Worm (Caenorhabditis elegans): ENCODE measurements around the gene Y69H2.10.

DNA sequence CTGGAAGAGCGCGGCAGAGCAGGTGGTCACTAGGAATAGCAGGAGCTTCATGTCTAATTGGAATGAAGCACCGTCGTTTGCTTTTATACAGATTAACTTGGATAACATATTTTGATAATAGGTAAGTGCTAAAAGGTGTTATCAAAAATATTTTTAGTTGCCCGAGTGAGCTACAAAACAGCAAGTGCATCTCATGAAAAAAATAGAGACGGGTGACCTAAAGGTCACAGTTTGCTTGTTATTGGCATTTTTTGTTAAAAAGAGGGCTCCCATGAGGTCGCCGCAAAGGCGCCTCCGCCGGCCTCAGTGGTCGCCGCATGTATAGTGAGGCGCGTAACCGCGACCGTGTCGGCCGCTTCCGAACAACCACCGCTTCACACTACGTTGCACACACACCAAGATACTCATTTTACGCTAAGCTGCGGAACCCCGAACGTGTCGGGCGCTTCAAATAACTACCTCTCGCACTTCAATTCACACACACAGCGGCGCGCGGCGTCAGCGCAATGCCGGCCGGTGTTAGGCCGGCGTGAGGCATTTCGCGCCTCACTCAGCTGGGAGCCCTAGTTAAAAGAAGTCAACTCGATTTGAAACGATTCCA is 59.3 kb downstream of the Y69H2.10 start, which contains the start of gene asp-19:
- TF ChIP-seq him-1 (tag; optimal IDR thresholded peaks at IDR 0.05): no peak
- no peak for TF ChIP-seq dao-5 (tag; optimal IDR thresholded peaks at IDR 0.05)
- no peak for TF ChIP-seq W03F9.2 (tag; optimal IDR thresholded peaks at IDR 0.05)

Measured in whole organism, L4/young adult.